Fruit fly (Drosophila melanogaster): ENCODE measurements around the gene CG6638.

The CG6638 gene

DNA sequence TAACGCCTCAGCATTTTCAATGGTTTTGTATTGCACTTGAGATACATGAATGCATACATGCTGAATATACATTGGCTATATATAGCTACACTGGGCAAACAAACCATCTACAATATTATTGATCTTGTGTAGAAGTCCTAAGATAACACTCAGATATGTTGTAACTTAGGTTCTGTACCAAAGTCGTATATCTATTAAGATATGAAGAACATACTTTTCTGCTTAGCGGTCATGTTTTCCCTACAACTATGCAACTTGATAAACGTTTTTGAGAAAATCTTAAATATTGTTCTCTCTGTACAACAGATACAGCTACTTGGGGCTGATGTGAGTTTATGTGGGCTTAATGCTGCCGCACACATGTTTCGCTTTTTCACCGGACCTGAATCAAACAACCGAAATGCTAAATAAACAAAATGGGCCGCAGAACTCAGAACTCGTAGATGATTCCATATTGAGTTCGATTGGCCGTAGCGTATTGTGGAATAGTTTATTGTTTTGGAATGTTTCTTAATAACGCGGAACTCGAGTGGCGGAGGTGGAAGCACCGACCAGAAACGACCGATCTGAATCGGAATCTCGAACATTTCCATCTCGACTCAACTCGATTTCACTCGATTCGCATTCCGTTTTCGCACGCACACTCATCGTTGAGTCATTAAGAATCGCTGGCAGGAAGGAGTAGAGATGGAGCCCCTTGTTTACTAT, 26.5 kb downstream of the CG6638 start (continued):
- TF ChIP-seq Dfd (GFP tag; optimal IDR thresholded peaks at IDR 0.05) = no peak
- peak; percentile 14 for TF ChIP-seq Hsf (GFP tag; optimal IDR thresholded peaks at IDR 0.05)
- TF ChIP-seq Ets97D (GFP tag; optimal IDR thresholded peaks at IDR 0.05) = no peak
- no peak for TF ChIP-seq NC2α (GFP tag; optimal IDR thresholded peaks at IDR 0.05)
- TF ChIP-seq pfk (GFP tag; optimal IDR thresholded peaks at IDR 0.05) = no peak
- 0 out of 3 replicates have a peak, but pooled peaks have one; percentile 15 for TF ChIP-seq CG14050 (GFP tag; IDR thresholded peaks at IDR 0.05)
- TF ChIP-seq CG32532 (GFP tag; IDR thresholded peaks at IDR 0.05) = no peak
- no peak for TF ChIP-seq Mrtf (GFP tag; IDR thresholded peaks at IDR 0.05)
- TF ChIP-seq CG31224 (GFP tag; IDR thresholded peaks at IDR 0.05) = no peak
- no peak for TF ChIP-seq CkIIα-i1 (GFP tag; IDR thresholded peaks at IDR 0.05)
- TF ChIP-seq dmrt99B (tag; optimal IDR thresholded peaks at IDR 0.05) = peak; percentile 72
- TF ChIP-seq CG3838 (GFP tag; optimal IDR thresholded peaks at IDR 0.05) = no peak
- TF ChIP-seq disco-r (GFP tag; optimal IDR thresholded peaks at IDR 0.05) = peak; percentile 24
- peak; percentile 67 for TF ChIP-seq row (GFP tag; IDR thresholded peaks at IDR 0.05)
- TF ChIP-seq mld (GFP tag; IDR thresholded peaks at IDR 0.05; ENCODE audit: partially characterized antibody) = no peak
- TF ChIP-seq CG12236 (GFP tag; optimal IDR thresholded peaks at IDR 0.05) = peak; percentile 54
- no peak for TF ChIP-seq Fer2 (tag; optimal IDR thresholded peaks at IDR 0.05)
- TF ChIP-seq exex (tag; optimal IDR thresholded peaks at IDR 0.05) = no peak
- no peak for TF ChIP-seq bbx (GFP tag; IDR thresholded peaks at IDR 0.05; ENCODE audit: partially characterized antibody)
- peak; percentile 63 for TF ChIP-seq CoRest (tag; optimal IDR thresholded peaks at IDR 0.05)
- TF ChIP-seq CG33557 (GFP tag; optimal IDR thresholded peaks at IDR 0.05) = peak; percentile 64
- TF ChIP-seq MTF-1 (GFP tag; optimal IDR thresholded peaks at IDR 0.05; ENCODE audit: borderline replicate concordance) = no peak
- TF ChIP-seq pho (GFP tag; optimal IDR thresholded peaks at IDR 0.05) = no peak
- peak; percentile 31; the same call in 1 of the 3 replicates for TF ChIP-seq CG11093 (GFP tag; IDR thresholded peaks at IDR 0.05)
- TF ChIP-seq rib (GFP tag; IDR thresholded peaks at IDR 0.05) = no peak
- peak; percentile 35 to 57 for TF ChIP-seq dpn (GFP tag; optimal IDR thresholded peaks at IDR 0.05)
- TF ChIP-seq CG4282 (GFP tag; optimal IDR thresholded peaks at IDR 0.05) = no peak
- TF ChIP-seq CG9215 (GFP tag; IDR thresholded peaks at IDR 0.05) = no peak
- no peak for TF ChIP-seq CG10654 (GFP tag; optimal IDR thresholded peaks at IDR 0.05)
- TF ChIP-seq CG8478 (optimal IDR thresholded peaks at IDR 0.05) = no peak
- TF ChIP-seq CG1647 (GFP tag; optimal IDR thresholded peaks at IDR 0.05) = no peak
- TF ChIP-seq Meics (GFP tag; optimal IDR thresholded peaks at IDR 0.05) = peak; percentile 22
- TF ChIP-seq oc (tag; optimal IDR thresholded peaks at IDR 0.05) = peak; percentile 44
- no peak for TF ChIP-seq yki (optimal IDR thresholded peaks at IDR 0.05)
- no peak for TF ChIP-seq CG6791 (GFP tag; IDR thresholded peaks at IDR 0.05; ENCODE audit: partially characterized antibody)
- no peak for TF ChIP-seq tx (GFP tag; optimal IDR thresholded peaks at IDR 0.05)
- TF ChIP-seq CG14441 (GFP tag; IDR thresholded peaks at IDR 0.05) = peak; percentile 12; the same call in 1 of the 2 replicates
- peak; percentile 2 for TF ChIP-seq sqz (GFP tag; optimal IDR thresholded peaks at IDR 0.05)
- peak; percentile 9 for TF ChIP-seq CG3281 (GFP tag; optimal IDR thresholded peaks at IDR 0.05)
- no peak for TF ChIP-seq aop (GFP tag; IDR thresholded peaks at IDR 0.05)
- peak; percentile 21 for TF ChIP-seq zen (tag; optimal IDR thresholded peaks at IDR 0.05)
- peak; percentile 26; the same call in 1 of the 2 replicates for TF ChIP-seq E2f1 (GFP tag; IDR thresholded peaks at IDR 0.05)
- TF ChIP-seq slp2 (GFP tag; optimal IDR thresholded peaks at IDR 0.05) = peak; percentile 26
- TF ChIP-seq CTCF (GFP tag; optimal IDR thresholded peaks at IDR 0.05) = no peak
- peak; percentile 59 for TF ChIP-seq Oli (tag; optimal IDR thresholded peaks at IDR 0.05)
- peak; percentile 11 for TF ChIP-seq CG16863 (GFP tag; optimal IDR thresholded peaks at IDR 0.05)
- no peak for TF ChIP-seq HmgZ (tag; optimal IDR thresholded peaks at IDR 0.05)
- peak; percentile 71 for TF ChIP-seq CG15601 (tag; optimal IDR thresholded peaks at IDR 0.05)
- TF ChIP-seq CG15696 (tag; optimal IDR thresholded peaks at IDR 0.05) = peak; percentile 62
- no peak for TF ChIP-seq CG34224 (GFP tag; IDR thresholded peaks at IDR 0.05; ENCODE audit: partially characterized antibody)
- no peak for TF ChIP-seq Kr (GFP tag; optimal IDR thresholded peaks at IDR 0.05)
